Fruit fly (Drosophila melanogaster) S2 (cell line): ENCODE results near the gene CG12239.

Source experiments
- CG8478 ChIP-seq: fragments of >200 bp; optimal IDR thresholded peaks from 2 replicates; lab custom pipeline; 2018
- CTCF ChIP-seq, 2 experiments: fragments of >200 bp; optimal IDR thresholded peaks; 2 replicates each; lab custom pipeline; 2018

dm6 chrX:5815720-5816119 lies 23.8 kb downstream of the CG12239 start, which contains the start of gene AgmNAT:
- TF ChIP-seq CTCF (optimal IDR thresholded peaks at IDR 0.05; lab: Kevin White, UChicago) = no peak
- no peak for TF ChIP-seq CG8478 (lab: Kevin White, UChicago)
